Worm (Caenorhabditis elegans): Measurements from ENCODE around the gene C28G1.10.

DNA sequence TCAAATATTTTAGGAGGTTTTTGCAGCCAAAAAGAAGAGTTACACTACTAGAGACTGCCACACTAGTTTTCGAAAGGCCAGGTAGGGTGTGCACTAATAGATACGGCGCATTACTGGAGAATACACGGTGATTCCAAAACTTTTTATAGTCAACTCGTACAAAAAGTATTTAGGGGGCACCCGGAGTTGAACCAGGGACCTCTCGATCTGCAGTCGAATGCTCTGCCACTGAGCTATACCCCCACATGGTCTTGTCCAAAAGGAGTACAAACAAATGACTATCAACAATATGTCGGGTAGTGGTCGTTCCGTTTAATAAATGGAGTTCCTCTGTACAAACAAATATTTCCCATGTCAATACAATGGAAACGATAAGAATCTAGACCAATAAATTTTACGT is 29.0 kb upstream of the C28G1.10 start:
- TF ChIP-seq ama-1 (optimal IDR thresholded peaks at IDR 0.05) (no peak), pes-1 (GFP tag; IDR thresholded peaks at IDR 0.05) (peak; percentile 84), hmbx-1 (tag; optimal IDR thresholded peaks at IDR 0.05) (no peak), tbx-37 (GFP tag; conservative IDR thresholded peaks at IDR 0.05) (peak; percentile 13; the same call in 1 of the 2 replicates), aly-1 (tag; optimal IDR thresholded peaks at IDR 0.05) (peak; percentile 25), ceh-13 (GFP tag; optimal IDR thresholded peaks at IDR 0.05) (peak; percentile 43), hnd-1 (tag; optimal IDR thresholded peaks at IDR 0.05) (peak; percentile 16)

All from whole organism, early embryonic.